Fruit fly (Drosophila melanogaster): Measurements from ENCODE around the gene NP15.6.

NP15.6 gene

DNA sequence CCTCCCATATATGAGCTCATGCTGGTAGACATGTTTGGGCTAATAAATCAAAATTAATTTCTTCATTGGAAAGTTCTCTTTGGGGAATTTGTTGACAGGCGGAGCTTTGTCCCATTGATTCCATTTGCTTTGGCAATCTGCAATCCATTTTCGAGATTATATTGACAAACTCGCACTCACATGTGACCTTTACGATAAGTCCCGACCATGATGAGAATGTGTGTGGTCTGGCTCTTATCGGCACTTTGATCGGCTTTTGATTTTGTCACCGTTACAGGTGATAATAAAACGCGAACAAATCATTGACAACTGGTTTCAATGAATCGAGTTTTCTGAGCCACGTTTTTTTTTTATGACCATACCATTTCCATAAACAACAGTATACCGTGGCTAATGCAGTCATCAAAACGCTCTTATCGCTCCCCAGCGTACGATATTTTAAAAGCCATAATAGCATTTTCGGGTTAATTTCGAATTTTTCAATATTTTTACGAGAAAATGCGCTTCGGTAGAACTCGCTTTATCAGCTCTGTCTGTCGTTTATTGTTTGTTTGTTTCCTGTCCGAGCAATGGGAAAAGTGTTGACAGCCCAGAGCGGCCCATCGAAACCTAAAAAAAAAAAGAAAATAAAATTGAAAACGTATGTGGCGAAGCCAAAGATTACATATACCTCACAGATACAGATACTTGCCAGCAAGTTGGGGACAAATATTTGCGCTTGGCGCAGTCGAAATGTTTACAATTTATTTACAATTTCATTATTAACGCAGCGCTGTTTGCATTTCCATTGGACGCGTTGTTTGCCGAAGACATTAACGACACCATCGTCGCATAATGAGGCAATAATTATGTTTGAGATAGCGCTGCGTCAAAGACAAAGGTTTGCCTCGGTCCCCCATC lies 29.5 kb upstream of the NP15.6 start:
- TF ChIP-seq ci (GFP tag; IDR thresholded peaks at IDR 0.05) (peak; percentile 96), CG10274 (GFP tag; optimal IDR thresholded peaks at IDR 0.05) (no peak), slbo (GFP tag; IDR thresholded peaks at IDR 0.05) (no peak), al (GFP tag; IDR thresholded peaks at IDR 0.05) (no peak), Ets97D (GFP tag; optimal IDR thresholded peaks at IDR 0.05) (no peak), Chrac-16 (GFP tag; optimal IDR thresholded peaks at IDR 0.05) (no peak), D19A (tag; optimal IDR thresholded peaks at IDR 0.05) (peak; percentile 54), Bdp1 (GFP tag; optimal IDR thresholded peaks at IDR 0.05) (peak; percentile 73), CG8359 (GFP tag; optimal IDR thresholded peaks at IDR 0.05; ENCODE audit: borderline replicate concordance) (peak; percentile 5), CG16779 (GFP tag; IDR thresholded peaks at IDR 0.05) (no peak), ewg (GFP tag; optimal IDR thresholded peaks at IDR 0.05) (peak; percentile 80), Fer2 (tag; optimal IDR thresholded peaks at IDR 0.05) (no peak), CG10543 (GFP tag; optimal IDR thresholded peaks at IDR 0.05) (no peak), mld (GFP tag; IDR thresholded peaks at IDR 0.05; ENCODE audit: partially characterized antibody) (no peak), cato (GFP tag; optimal IDR thresholded peaks at IDR 0.05; ENCODE audit: borderline replicate concordance) (peak; percentile 73), gro (GFP tag; optimal IDR thresholded peaks at IDR 0.05) (no peak), scrt (GFP tag; optimal IDR thresholded peaks at IDR 0.05) (peak; percentile 2), CG10959 (GFP tag; IDR thresholded peaks at IDR 0.05) (no peak), ab (GFP tag; optimal IDR thresholded peaks at IDR 0.05) (no peak), Myb (GFP tag; optimal IDR thresholded peaks at IDR 0.05) (no peak), CG6813 (GFP tag; optimal IDR thresholded peaks at IDR 0.05) (peak; percentile 79), CG13424 (tag; optimal IDR thresholded peaks at IDR 0.05) (peak; percentile 77), CG12744 (GFP tag; optimal IDR thresholded peaks at IDR 0.05) (peak; percentile 56), CG32532 (GFP tag; IDR thresholded peaks at IDR 0.05) (no peak), Eip74EF (GFP tag; optimal IDR thresholded peaks at IDR 0.05) (peak in 1 of 2 experiments; percentile 69), dmrt11E (tag; optimal IDR thresholded peaks at IDR 0.05) (peak; percentile 90), bsh (GFP tag; optimal IDR thresholded peaks at IDR 0.05) (peak in 1 of 2 experiments; percentile 90), CG10147 (GFP tag; optimal IDR thresholded peaks at IDR 0.05) (no peak), E2f1 (GFP tag; IDR thresholded peaks at IDR 0.05) (no peak; the same call in 1 of the 2 replicates), klu (GFP tag; IDR thresholded peaks at IDR 0.05) (no peak), dysf (GFP tag; IDR thresholded peaks at IDR 0.05) (no peak), CG4360 (GFP tag; IDR thresholded peaks at IDR 0.05) (peak; percentile 44; the same call in 1 of the 2 replicates), H15 (GFP tag; IDR thresholded peaks at IDR 0.05) (no peak), MESR4 (GFP tag; optimal IDR thresholded peaks at IDR 0.05) (peak; percentile 39), maf-S (GFP tag; optimal IDR thresholded peaks at IDR 0.05) (peak; percentile 26), sens (GFP tag) (peak; percentile 92), Sox100B (GFP tag; optimal IDR thresholded peaks at IDR 0.05) (peak; percentile 80), CG7372 (GFP tag; IDR thresholded peaks at IDR 0.05) (peak; percentile 17; the same call in 1 of the 2 replicates), sd (tag; optimal IDR thresholded peaks at IDR 0.05) (peak; percentile 13), CG6689 (GFP tag; IDR thresholded peaks at IDR 0.05) (peak; percentile 29; the same call in 1 of the 2 replicates), CG14710 (tag; optimal IDR thresholded peaks at IDR 0.05) (peak; percentile 72), Mad (GFP tag; optimal IDR thresholded peaks at IDR 0.05) (peak; percentile 51), CG7556 (GFP tag; optimal IDR thresholded peaks at IDR 0.05) (peak; percentile 71), zfh2 (GFP tag; optimal IDR thresholded peaks at IDR 0.05) (no peak), CG3281 (GFP tag; optimal IDR thresholded peaks at IDR 0.05) (no peak), Pdp1 (GFP tag; optimal IDR thresholded peaks at IDR 0.05) (peak in 1 of 2 experiments; percentile 38), z (GFP tag; IDR thresholded peaks at IDR 0.05) (no peak), NC2α (GFP tag; optimal IDR thresholded peaks at IDR 0.05) (peak; percentile 85)

Data from whole organism, embryonic.